Worm (Caenorhabditis elegans): ENCODE results near the gene Y66D12A.16.

DNA sequence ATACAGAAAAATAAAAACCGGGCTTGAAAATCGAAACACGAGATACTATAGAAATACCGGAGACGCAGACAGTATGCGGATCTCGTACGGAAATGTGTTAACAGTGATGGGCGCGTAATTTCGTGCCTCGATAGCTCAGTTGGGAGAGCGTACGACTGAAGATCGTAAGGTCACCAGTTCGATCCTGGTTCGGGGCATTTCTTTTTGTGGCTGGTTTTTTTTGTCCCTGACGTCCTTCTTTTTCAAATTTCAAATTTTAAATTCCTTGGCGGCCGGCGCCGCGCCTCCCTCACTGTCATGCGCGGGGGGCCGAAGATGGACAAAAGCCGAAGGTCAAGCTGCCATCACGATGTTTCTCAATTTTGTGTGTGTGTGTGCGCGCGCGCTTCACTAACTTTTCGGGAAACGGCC is 31.4 kb downstream of the Y66D12A.16 start:
- TF ChIP-seq egl-5 (tag; optimal IDR thresholded peaks at IDR 0.05) (no peak), nhr-237 (tag; optimal IDR thresholded peaks at IDR 0.05) (no peak), fkh-10 (GFP tag; optimal IDR thresholded peaks at IDR 0.05) (no peak)
